Worm (Caenorhabditis elegans): Measurements from ENCODE around the gene Y54G2A.18.

- no peak for TF ChIP-seq ttx-3 (tag; optimal IDR thresholded peaks at IDR 0.05)
- no peak for TF ChIP-seq ama-1 (optimal IDR thresholded peaks at IDR 0.05)
- TF ChIP-seq lim-6 (tag; optimal IDR thresholded peaks at IDR 0.05): no peak
- no peak for TF ChIP-seq ceh-31 (tag; optimal IDR thresholded peaks at IDR 0.05)
- no peak for TF ChIP-seq nfya-1 (tag; optimal IDR thresholded peaks at IDR 0.05)
- TF ChIP-seq dve-1 (tag; optimal IDR thresholded peaks at IDR 0.05): no peak
- TF ChIP-seq hlh-15 (tag; optimal IDR thresholded peaks at IDR 0.05): no peak
- TF ChIP-seq mec-3 (tag; optimal IDR thresholded peaks at IDR 0.05; ENCODE audit: borderline replicate concordance): no peak
- TF ChIP-seq C38D4.7 (GFP tag; optimal IDR thresholded peaks at IDR 0.05): no peak
These were observed 1.2 kb upstream of the Y54G2A.18 start for ce11 chrIV:2893486-2893842.

All from whole organism, late embryonic.